Fruit fly (Drosophila melanogaster) whole organism: ENCODE data around the gene CG6006.

Source experiments
- CG8478 ChIP-seq: fragments of >200 bp; optimal IDR thresholded peaks from 2 replicates; lab custom pipeline; 2018; ENCODE audit warnings: inconsistent platforms
- Dll ChIP-seq: fragments of >200 bp; optimal IDR thresholded peaks from 2 replicates; lab custom pipeline; 2017
- EcR ChIP-seq, 2 experiments: fragments of >200 bp; optimal IDR thresholded peaks; 2 replicates each; lab custom pipeline; 2017; ENCODE audit warnings: missing biosample characterization in 2 of 2, missing genetic modification characterization in 2 of 2, missing genetic modification reagents in 2 of 2
- pan ChIP-seq: fragments of >200 bp; optimal IDR thresholded peaks from 2 replicates; lab custom pipeline; 2017
- psq ChIP-seq: fragments of >200 bp; optimal IDR thresholded peaks from 2 replicates; lab custom pipeline; 2017
- usp ChIP-seq: fragments of >200 bp; optimal IDR thresholded peaks from 2 replicates; lab custom pipeline; 2017; ENCODE audit warnings: missing biosample characterization, missing genetic modification characterization, mixed read lengths

The CG6006 gene

DNA sequence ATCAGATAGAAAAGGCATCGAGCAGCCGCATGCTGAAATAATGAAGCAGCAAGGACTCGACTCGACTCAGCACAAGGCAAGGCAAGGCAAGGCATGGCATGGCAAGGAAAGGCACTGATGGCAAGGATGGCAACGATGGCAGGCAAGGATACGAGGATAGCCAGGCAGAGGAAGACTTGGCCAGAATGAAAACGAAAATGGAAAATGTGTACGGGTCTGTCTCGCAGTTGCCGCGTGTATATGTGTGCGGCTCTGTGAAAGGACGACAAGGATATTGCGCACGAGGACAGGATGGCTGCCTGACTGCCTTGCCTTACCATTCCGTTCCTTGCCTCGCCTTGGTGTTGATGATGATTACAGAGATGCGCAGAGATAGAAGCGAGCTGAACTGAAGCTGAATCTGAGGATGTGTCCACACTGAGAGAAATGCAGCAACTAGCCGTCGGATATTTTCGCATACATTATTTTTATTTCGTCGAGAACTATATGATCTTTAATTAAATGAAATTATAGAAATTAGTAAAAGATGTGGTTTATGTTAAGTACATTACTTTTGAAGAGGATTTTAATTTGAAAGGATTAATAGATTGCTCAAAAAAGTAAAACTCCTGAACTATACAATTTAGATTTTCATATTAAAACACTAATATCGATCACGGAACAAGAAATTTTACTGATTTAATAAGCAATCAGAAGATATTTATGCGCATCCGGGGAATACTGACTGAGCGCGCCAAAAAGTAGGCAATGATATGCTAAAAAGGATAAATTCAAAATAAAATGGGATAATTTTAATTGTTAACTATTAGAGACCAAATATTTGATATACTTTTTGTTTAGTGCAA is 59.9 kb downstream of the CG6006 start:
- TF ChIP-seq Dll (lab: Kevin White, UChicago) (no peak), psq (lab: Kevin White, UChicago) (no peak), pan (no peak), EcR (GFP tag; optimal IDR thresholded peaks at IDR 0.05; lab: Kevin White, UChicago) (no peak), CG8478 (lab: Kevin White, UChicago) (no peak), usp (GFP tag; lab: Kevin White, UChicago) (no peak)

DNA sequence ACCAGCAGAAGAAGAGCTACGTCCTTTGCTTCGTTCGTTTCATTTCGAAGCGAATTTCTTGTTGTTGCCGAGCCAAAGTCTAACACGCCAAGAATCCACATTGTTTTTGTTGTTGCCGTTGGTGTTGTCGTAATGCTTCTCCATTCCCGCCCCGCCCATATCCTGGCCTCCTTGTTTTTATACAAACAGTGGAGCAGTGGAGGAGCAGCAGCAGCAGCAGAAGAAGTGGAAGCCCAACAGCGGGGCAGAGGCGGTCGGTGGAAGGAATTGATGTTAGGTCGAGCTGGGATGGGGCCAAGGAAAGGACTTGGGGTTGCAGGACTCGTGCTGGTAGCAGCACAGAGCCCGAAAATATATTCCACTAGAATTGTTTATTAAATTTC is 60.5 kb downstream of the CG6006 start:
- TF ChIP-seq CG8478 (lab: Kevin White, UChicago) (no peak), EcR (GFP tag; optimal IDR thresholded peaks at IDR 0.05; lab: Kevin White, UChicago) (no peak), usp (GFP tag; lab: Kevin White, UChicago) (no peak), Dll (lab: Kevin White, UChicago) (no peak), psq (lab: Kevin White, UChicago) (no peak), pan (no peak)

DNA sequence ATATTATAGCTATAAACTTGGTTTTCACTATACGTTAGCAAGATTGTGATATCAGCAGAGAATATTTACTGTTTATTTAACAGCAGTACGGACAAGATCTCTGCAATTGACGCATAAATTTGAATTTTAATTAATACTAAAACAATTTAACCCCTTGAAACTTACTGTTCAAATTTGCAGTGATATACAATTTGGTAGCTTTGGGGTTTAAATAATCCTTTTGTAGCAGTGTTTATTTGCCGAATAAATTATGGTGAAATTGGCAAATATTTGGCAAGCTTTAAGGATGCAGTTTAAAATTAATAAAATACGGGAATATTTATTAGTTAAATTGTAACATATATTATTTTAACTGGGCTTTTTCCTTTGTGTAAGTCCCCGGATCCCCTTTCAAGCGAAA is 62.6 kb downstream of the CG6006 start:
- TF ChIP-seq psq (lab: Kevin White, UChicago) (no peak), usp (GFP tag; lab: Kevin White, UChicago) (no peak), EcR (GFP tag; optimal IDR thresholded peaks at IDR 0.05; lab: Kevin White, UChicago) (no peak), CG8478 (lab: Kevin White, UChicago) (no peak)

DNA sequence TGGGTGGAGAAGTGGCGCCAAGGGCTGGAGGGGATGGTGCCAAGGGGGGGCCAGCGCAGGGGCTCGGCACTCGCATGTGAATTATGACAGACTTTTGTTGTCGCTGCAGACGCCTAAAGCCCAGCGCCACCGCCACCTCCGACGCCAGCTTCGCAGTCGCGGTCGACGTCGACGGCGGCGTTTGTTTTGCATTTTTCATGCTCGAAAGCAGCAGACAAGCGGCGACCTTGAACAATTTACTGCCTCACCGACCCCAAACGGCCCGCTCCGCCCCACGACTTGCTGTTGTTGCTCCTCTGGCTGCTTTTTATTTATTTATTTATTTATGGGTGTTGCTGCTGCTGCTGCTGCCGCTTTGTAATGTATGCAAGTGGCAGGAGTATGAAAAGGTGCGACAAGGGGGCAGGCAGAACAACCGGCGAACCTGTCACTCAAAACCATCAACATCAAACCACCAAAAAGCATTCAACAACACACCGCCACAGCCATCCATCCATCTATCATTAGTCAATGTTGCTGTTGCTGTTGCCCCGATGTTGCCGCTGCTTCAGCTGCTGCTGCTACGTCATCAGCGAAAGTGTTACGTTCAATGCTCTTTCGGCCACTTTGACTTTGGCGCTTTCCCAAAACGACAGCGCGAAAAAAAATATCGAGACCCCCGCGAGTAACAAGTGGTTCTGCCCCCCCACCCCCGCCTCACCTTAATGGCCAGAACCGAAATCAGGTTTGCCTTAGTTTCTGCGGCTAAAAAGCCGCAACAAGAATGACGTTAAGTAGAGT is 63.7 kb downstream of the CG6006 start:
- no peak for TF ChIP-seq usp (GFP tag; lab: Kevin White, UChicago)

DNA sequence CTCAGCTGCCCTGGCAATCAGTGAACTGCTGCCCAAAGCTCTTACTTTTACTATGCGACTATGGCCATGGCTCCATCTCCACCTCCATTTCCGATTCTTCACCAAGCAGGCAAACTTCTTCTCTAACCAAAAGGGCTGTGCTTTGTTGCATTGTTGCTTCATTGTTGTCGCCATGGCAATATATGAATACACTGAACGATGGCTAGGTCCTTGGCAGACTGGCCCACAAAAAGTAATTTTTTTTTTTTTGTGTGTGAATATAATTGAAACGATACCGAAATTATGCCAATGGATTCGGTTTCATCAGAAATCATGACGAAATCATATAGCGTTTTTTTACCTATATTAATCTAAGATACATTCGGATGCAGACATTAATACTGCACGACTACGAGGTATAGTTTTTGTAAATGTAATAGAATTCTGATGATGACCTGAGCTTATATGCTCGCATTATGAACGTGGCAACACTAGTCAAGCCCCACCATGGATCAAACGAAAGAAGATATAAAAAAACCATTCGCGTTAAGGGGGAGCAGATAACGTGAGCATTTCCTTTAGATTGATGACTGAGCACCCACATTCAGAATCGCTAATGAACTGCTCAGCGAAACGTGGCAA is 65.4 kb downstream of the CG6006 start:
- TF ChIP-seq EcR (GFP tag; optimal IDR thresholded peaks at IDR 0.05; lab: Kevin White, UChicago) (no peak), pan (no peak), usp (GFP tag; lab: Kevin White, UChicago) (no peak), CG8478 (lab: Kevin White, UChicago) (no peak), psq (lab: Kevin White, UChicago) (no peak), Dll (lab: Kevin White, UChicago) (no peak)

DNA sequence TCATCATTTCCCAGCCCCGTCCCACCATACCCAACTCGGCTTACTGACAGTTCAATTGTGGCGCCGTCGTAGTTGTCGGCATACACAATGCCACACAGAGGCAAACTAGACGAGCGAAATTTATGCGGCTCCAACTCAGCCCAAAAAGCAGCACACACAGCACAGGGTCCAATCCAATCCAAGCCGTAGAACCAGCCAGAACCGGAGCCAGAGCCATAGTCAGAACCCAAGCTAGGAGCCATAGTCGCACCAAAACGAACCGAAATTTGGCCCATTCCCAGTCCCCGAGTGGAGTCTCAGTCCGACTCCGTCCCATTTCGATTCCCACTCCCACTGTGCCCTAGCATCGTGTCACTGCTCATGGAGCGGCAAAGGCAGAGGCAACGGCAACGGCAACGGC is 66.1 kb downstream of the CG6006 start:
- TF ChIP-seq Dll (lab: Kevin White, UChicago): no peak
- no peak for TF ChIP-seq pan
- no peak for TF ChIP-seq psq (lab: Kevin White, UChicago)
- TF ChIP-seq usp (GFP tag; lab: Kevin White, UChicago): no peak
- TF ChIP-seq CG8478 (lab: Kevin White, UChicago): no peak
- no peak for TF ChIP-seq EcR (GFP tag; optimal IDR thresholded peaks at IDR 0.05; lab: Kevin White, UChicago)
